Fruit fly (Drosophila melanogaster) whole organism, pupa: ENCODE results near the gene CG11034.

Experiments
- CG12605 ChIP-seq: fragments of 200-800 bp; sonication (Bioruptor generic); IDR thresholded peaks from 2 replicates; pipeline ENCODE4 v1.3.6; 2022; ENCODE audit warnings: missing biosample characterization, missing genetic modification characterization
- CG4496 ChIP-seq: fragments of 200-800 bp; sonication (Bioruptor generic); IDR thresholded peaks from 3 replicates; pipeline ENCODE4 v1.3.6; 2022; ENCODE audit warnings: missing biosample characterization, missing genetic modification characterization
- EcR ChIP-seq: fragments of 200-800 bp; sonication (Bioruptor generic); optimal IDR thresholded peaks from 3 replicates; lab custom pipeline; 2019; ENCODE audit warnings: missing biosample characterization, missing genetic modification characterization, mild to moderate bottlenecking, moderate library complexity, missing genetic modification reagents
- Pif1A ChIP-seq: fragments of 200-800 bp; sonication (Bioruptor generic); optimal IDR thresholded peaks from 3 replicates; lab custom pipeline; 2016; ENCODE audit warnings: missing biosample characterization, missing genetic modification characterization
- Snoo ChIP-seq: fragments of 200-800 bp; sonication (Bioruptor generic); optimal IDR thresholded peaks from 3 replicates; lab custom pipeline; 2017; ENCODE audit warnings: missing biosample characterization, mild to moderate bottlenecking, missing genetic modification characterization, inconsistent platforms

DNA sequence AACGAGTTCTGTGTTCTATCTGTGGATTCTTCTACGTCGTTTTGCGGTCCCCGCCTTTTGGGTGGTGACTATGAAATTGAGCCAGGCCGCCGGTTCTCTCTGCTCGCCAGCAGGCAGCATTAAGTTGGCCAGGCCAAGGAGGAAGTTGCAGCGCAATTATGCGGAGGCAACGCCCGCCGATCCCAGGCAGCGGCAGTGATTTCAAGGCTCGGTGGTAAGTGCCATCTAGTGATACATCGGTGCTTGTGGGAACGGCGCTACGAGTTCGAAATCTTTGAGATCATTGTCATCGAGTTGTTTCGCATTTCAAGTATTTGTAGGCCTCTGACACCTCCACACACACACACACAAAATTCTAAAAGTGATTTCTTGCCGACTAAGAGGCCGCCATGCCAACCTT is 21.5 kb upstream of the CG11034 start, which contains the start of gene CG31913:
- TF ChIP-seq CG12605 (GFP tag; lab: Robert Waterston, UW) (no peak), Pif1A (GFP tag; lab: Kevin White, UChicago) (no peak), Snoo (no peak), CG4496 (no peak), EcR (GFP tag; lab: Kevin White, UChicago) (peak; percentile 64)
